Worm (Caenorhabditis elegans) whole organism, mixed stage, embryonic: ENCODE results near the gene twk-26.

Experiments used
- M03D4.4 ChIP-seq: sonication (generic microtip); optimal IDR thresholded peaks from 2 replicates; lab custom pipeline; 2017; ENCODE audit warnings: mild to moderate bottlenecking, missing genetic modification characterization, missing compliant biosample characterization
- ceh-43 ChIP-seq: fragments of 200-800 bp; sonication (Bioruptor generic); optimal IDR thresholded peaks from 2 replicates; lab custom pipeline; 2018; ENCODE audit warnings: mild to moderate bottlenecking, missing genetic modification characterization, moderate library complexity, missing compliant biosample characterization
- ces-1 ChIP-seq: fragments of 150-350 bp; optimal IDR thresholded peaks from 2 replicates; lab custom pipeline; 2014; ENCODE audit warnings: missing biosample characterization, missing genetic modification reagents, missing genetic modification characterization
- cnd-1 ChIP-seq: fragments of 200-800 bp; sonication (Bioruptor generic); optimal IDR thresholded peaks from 2 replicates; lab custom pipeline; 2018; ENCODE audit warnings: mild to moderate bottlenecking, missing genetic modification characterization, missing compliant biosample characterization
- drap-1 ChIP-seq: fragments of 200-800 bp; sonication (Bioruptor generic); optimal IDR thresholded peaks from 3 replicates; lab custom pipeline; 2018; ENCODE audit warnings: mild to moderate bottlenecking, missing genetic modification characterization, missing compliant biosample characterization
- elt-1 ChIP-seq: sonication (generic microtip); optimal IDR thresholded peaks from 2 replicates; lab custom pipeline; 2017; ENCODE audit warnings: missing genetic modification characterization, mild to moderate bottlenecking, missing compliant biosample characterization, antibody characterized with exemption, moderate library complexity, borderline replicate concordance; ENCODE audit not compliant: insufficient read depth
- elt-3 ChIP-seq: fragments of 150-350 bp; optimal IDR thresholded peaks from 2 replicates; lab custom pipeline; 2014; ENCODE audit warnings: missing biosample characterization, missing genetic modification characterization
- flh-1 ChIP-seq: fragments of 200-800 bp; sonication (Bioruptor generic); optimal IDR thresholded peaks from 2 replicates; lab custom pipeline; 2018; ENCODE audit warnings: mild to moderate bottlenecking, missing genetic modification characterization, moderate library complexity, missing compliant biosample characterization
- ham-2 ChIP-seq: fragments of 200-800 bp; sonication (Bioruptor generic); optimal IDR thresholded peaks from 2 replicates; lab custom pipeline; 2018; ENCODE audit warnings: mild to moderate bottlenecking, missing genetic modification characterization, missing compliant biosample characterization
- hlh-1 ChIP-seq: fragments of 150-350 bp; optimal IDR thresholded peaks from 2 replicates; lab custom pipeline; 2014; ENCODE audit warnings: missing biosample characterization, missing genetic modification reagents, missing genetic modification characterization
- lin-13 ChIP-seq: fragments of 150-350 bp; optimal IDR thresholded peaks from 2 replicates; lab custom pipeline; 2014; ENCODE audit warnings: missing biosample characterization, missing genetic modification characterization
- lin-32 ChIP-seq: fragments of 200-800 bp; sonication (Bioruptor generic); optimal IDR thresholded peaks from 2 replicates; lab custom pipeline; 2018; ENCODE audit warnings: mild to moderate bottlenecking, missing genetic modification characterization, missing compliant biosample characterization
- lsy-2 ChIP-seq: fragments of 150-350 bp; optimal IDR thresholded peaks from 2 replicates; lab custom pipeline; 2014; ENCODE audit warnings: missing biosample characterization, missing genetic modification characterization
- mab-5 ChIP-seq: fragments of 150-350 bp; optimal IDR thresholded peaks from 2 replicates; lab custom pipeline; 2014; ENCODE audit warnings: missing biosample characterization, missing genetic modification characterization
- mep-1 ChIP-seq: fragments of 150-350 bp; optimal IDR thresholded peaks from 2 replicates; lab custom pipeline; 2017; ENCODE audit warnings: missing biosample characterization, missing genetic modification reagents, missing genetic modification characterization, inconsistent platforms
- mls-2 ChIP-seq: sonication (generic microtip); optimal IDR thresholded peaks from 2 replicates; lab custom pipeline; 2016; ENCODE audit warnings: mild to moderate bottlenecking, missing genetic modification characterization, moderate library complexity, missing compliant biosample characterization
- nhr-12 ChIP-seq: fragments of 150-350 bp; optimal IDR thresholded peaks from 2 replicates; lab custom pipeline; 2014; ENCODE audit warnings: missing biosample characterization, missing genetic modification characterization
- nhr-2 ChIP-seq: fragments of 150-350 bp; optimal IDR thresholded peaks from 2 replicates; lab custom pipeline; 2014; ENCODE audit warnings: missing biosample characterization, missing genetic modification characterization
- nhr-237 ChIP-seq: fragments of 150-350 bp; optimal IDR thresholded peaks from 2 replicates; lab custom pipeline; 2014; ENCODE audit warnings: missing biosample characterization, missing genetic modification characterization
- nhr-28 ChIP-seq: fragments of 150-350 bp; optimal IDR thresholded peaks from 2 replicates; lab custom pipeline; 2014; ENCODE audit warnings: missing biosample characterization, missing genetic modification characterization
- nhr-76 ChIP-seq: sonication (generic microtip); optimal IDR thresholded peaks from 2 replicates; lab custom pipeline; 2017; ENCODE audit warnings: missing biosample characterization, missing genetic modification characterization
- sem-2 ChIP-seq: fragments of 200-800 bp; sonication (Bioruptor generic); optimal IDR thresholded peaks from 2 replicates; lab custom pipeline; 2018; ENCODE audit warnings: mild to moderate bottlenecking, missing genetic modification characterization, missing compliant biosample characterization
- snpc-4 ChIP-seq: fragments of 150-350 bp; optimal IDR thresholded peaks from 2 replicates; lab custom pipeline; 2014; ENCODE audit warnings: missing biosample characterization, missing genetic modification characterization
- sptf-1 ChIP-seq: sonication (generic microtip); optimal IDR thresholded peaks from 2 replicates; lab custom pipeline; 2017; ENCODE audit warnings: mild to moderate bottlenecking, missing genetic modification characterization, moderate library complexity, missing compliant biosample characterization
- tbx-8 ChIP-seq: fragments of 200-800 bp; sonication (Bioruptor generic); optimal IDR thresholded peaks from 2 replicates; lab custom pipeline; 2018; ENCODE audit warnings: mild to moderate bottlenecking, missing genetic modification characterization, moderate library complexity, missing compliant biosample characterization
- unc-62 ChIP-seq: fragments of 150-350 bp; optimal IDR thresholded peaks from 2 replicates; lab custom pipeline; 2014; ENCODE audit warnings: missing biosample characterization, missing genetic modification reagents, missing genetic modification characterization
- zip-8 ChIP-seq: fragments of 150-350 bp; optimal IDR thresholded peaks from 2 replicates; lab custom pipeline; 2014; ENCODE audit warnings: missing biosample characterization, missing genetic modification characterization
- ztf-11 ChIP-seq: fragments of 150-350 bp; optimal IDR thresholded peaks from 2 replicates; lab custom pipeline; 2014; ENCODE audit warnings: missing biosample characterization, missing genetic modification characterization

Gene twk-26

ce11 chrX:3054394-3054793, 230 bp downstream of the twk-26 start:
- TF ChIP-seq flh-1 (GFP tag; lab: Kevin White, UChicago) (no peak), nhr-12 (tag; lab: Kevin White, UChicago) (no peak), nhr-2 (tag; lab: Kevin White, UChicago) (no peak), drap-1 (GFP tag; lab: Kevin White, UChicago) (no peak), ceh-43 (GFP tag; lab: Kevin White, UChicago) (no peak), nhr-76 (tag; lab: Kevin White, UChicago) (no peak), lin-13 (tag; lab: Kevin White, UChicago) (no peak), ztf-11 (no peak), lin-32 (GFP tag; lab: Kevin White, UChicago) (no peak), cnd-1 (tag; lab: Kevin White, UChicago) (no peak), snpc-4 (tag; lab: Kevin White, UChicago) (no peak), ham-2 (no peak), elt-3 (no peak), lsy-2 (no peak)

ce11 chrX:3051315-3051993, 3.2 kb downstream of the twk-26 start:
- TF ChIP-seq M03D4.4 (no peak), ces-1 (GFP tag; lab: Kevin White, UChicago) (peak; percentile 26), nhr-237 (tag; lab: Kevin White, UChicago) (no peak), lin-13 (tag; lab: Kevin White, UChicago) (no peak)

ce11 chrX:3049233-3049632, 5.4 kb downstream of the twk-26 start:
- TF ChIP-seq unc-62 (GFP tag; lab: Kevin White, UChicago): peak; percentile 36
- peak; percentile 85 for TF ChIP-seq ces-1 (GFP tag; lab: Kevin White, UChicago)
- TF ChIP-seq mab-5 (tag; lab: Kevin White, UChicago): no peak

ce11 chrX:3048696-3049095, 5.9 kb downstream of the twk-26 start:
- TF ChIP-seq nhr-2 (tag; lab: Kevin White, UChicago) (no peak), tbx-8 (no peak), flh-1 (GFP tag; lab: Kevin White, UChicago) (no peak), drap-1 (GFP tag; lab: Kevin White, UChicago) (no peak), sptf-1 (tag; lab: Kevin White, UChicago) (no peak), lsy-2 (no peak), lin-13 (tag; lab: Kevin White, UChicago) (no peak), elt-1 (tag; lab: Kevin White, UChicago) (no peak)
- TF ChIP-seq, all 35 proteins: peak for 0

- TF ChIP-seq ztf-11 (no peak), nhr-12 (tag; lab: Kevin White, UChicago) (no peak), elt-1 (tag; lab: Kevin White, UChicago) (no peak), sem-2 (GFP tag; lab: Kevin White, UChicago) (no peak), mab-5 (tag; lab: Kevin White, UChicago) (no peak), zip-8 (tag; lab: Kevin White, UChicago) (no peak), ces-1 (GFP tag; lab: Kevin White, UChicago) (no peak), nhr-2 (tag; lab: Kevin White, UChicago) (no peak), mep-1 (tag; lab: Kevin White, UChicago) (no peak)
Measured at ce11 chrX:3047224-3047623, 7.4 kb downstream of the twk-26 start.

- TF ChIP-seq lin-13 (tag; lab: Kevin White, UChicago) (no peak), hlh-1 (no peak), elt-3 (no peak), mls-2 (tag; lab: Kevin White, UChicago) (no peak), M03D4.4 (no peak), nhr-28 (tag; lab: Kevin White, UChicago) (no peak)
Measured at ce11 chrX:3045466-3045865, 9.2 kb downstream of the twk-26 start, which contains the start of gene cnnm-3. TSS of gene cnnm-3 (minus strand) at chrX:3045847.
